Worm (Caenorhabditis elegans) whole organism, midembryonic: Measurements from ENCODE around the gene pab-2.

Source experiments
- flt-1 ChIP-seq: fragments of 200-800 bp; sonication (Bioruptor generic); IDR thresholded peaks from 2 replicates; pipeline ENCODE4 v1.3.6; 2022; ENCODE audit warnings: missing genetic modification characterization, missing compliant biosample characterization
- klf-2 ChIP-seq: fragments of 200-800 bp; sonication (Bioruptor generic); conservative IDR thresholded peaks from 2 replicates; pipeline ENCODE4 v1.3.6; 2022; ENCODE audit warnings: missing genetic modification reagents, missing genetic modification characterization, missing compliant biosample characterization
- ref-1 ChIP-seq: fragments of 200-800 bp; sonication (Bioruptor generic); conservative IDR thresholded peaks from 2 replicates; pipeline ENCODE4 v1.3.6; 2022; ENCODE audit warnings: missing genetic modification reagents, missing genetic modification characterization, missing compliant biosample characterization
- ztf-23 ChIP-seq: fragments of 200-800 bp; sonication (Bioruptor generic); IDR thresholded peaks from 2 replicates; pipeline ENCODE4 v1.3.6; 2022; ENCODE audit warnings: missing genetic modification reagents, missing genetic modification characterization, missing compliant biosample characterization
- ztf-29 ChIP-seq: fragments of 200-800 bp; sonication (Bioruptor generic); IDR thresholded peaks from 2 replicates; pipeline ENCODE4 v1.3.6; 2022; ENCODE audit warnings: missing genetic modification reagents, missing genetic modification characterization, missing compliant biosample characterization

DNA sequence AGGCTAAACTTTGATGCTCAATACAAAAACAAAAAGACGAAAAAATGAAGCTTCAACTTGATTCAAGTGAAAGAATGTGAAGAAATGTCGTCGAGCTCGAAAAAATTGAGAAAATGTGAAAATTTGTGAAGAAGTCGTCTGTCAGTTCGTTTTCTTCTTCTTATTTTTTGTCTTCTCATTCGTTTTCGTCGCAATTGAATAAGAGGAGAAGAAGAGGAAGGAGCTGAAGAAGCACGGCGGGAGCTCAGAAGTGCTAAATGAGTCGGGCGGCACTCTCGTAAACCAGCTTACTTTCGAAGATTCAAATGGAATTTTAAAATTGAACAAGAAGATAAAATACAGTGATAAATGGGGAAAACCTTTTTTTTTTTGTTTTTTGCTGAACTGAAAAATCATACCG, 22.0 kb downstream of the pab-2 start:
- no peak for TF ChIP-seq flt-1
- no peak for TF ChIP-seq ref-1 (GFP tag; lab: Robert Waterston, UW)
- no peak for TF ChIP-seq ztf-23 (GFP tag; lab: Robert Waterston, UW)
- TF ChIP-seq klf-2 (GFP tag; lab: Robert Waterston, UW) = no peak
- no peak for TF ChIP-seq ztf-29 (GFP tag; lab: Robert Waterston, UW)
